Worm (Caenorhabditis elegans) whole organism, early embryonic: ENCODE results near the gene sel-9.

ENCODE experiments used
- ama-1 ChIP-seq: fragments of 150-350 bp; optimal IDR thresholded peaks from 2 replicates; lab custom pipeline; 2014
- ceh-13 ChIP-seq: fragments of 200-800 bp; sonication (Bioruptor generic); optimal IDR thresholded peaks from 2 replicates; lab custom pipeline; 2018; ENCODE audit warnings: mild to moderate bottlenecking, missing genetic modification characterization, missing compliant biosample characterization
- hmbx-1 ChIP-seq: sonication (generic microtip); optimal IDR thresholded peaks from 2 replicates; lab custom pipeline; 2016; ENCODE audit warnings: mild to moderate bottlenecking, missing genetic modification characterization, missing compliant biosample characterization

DNA sequence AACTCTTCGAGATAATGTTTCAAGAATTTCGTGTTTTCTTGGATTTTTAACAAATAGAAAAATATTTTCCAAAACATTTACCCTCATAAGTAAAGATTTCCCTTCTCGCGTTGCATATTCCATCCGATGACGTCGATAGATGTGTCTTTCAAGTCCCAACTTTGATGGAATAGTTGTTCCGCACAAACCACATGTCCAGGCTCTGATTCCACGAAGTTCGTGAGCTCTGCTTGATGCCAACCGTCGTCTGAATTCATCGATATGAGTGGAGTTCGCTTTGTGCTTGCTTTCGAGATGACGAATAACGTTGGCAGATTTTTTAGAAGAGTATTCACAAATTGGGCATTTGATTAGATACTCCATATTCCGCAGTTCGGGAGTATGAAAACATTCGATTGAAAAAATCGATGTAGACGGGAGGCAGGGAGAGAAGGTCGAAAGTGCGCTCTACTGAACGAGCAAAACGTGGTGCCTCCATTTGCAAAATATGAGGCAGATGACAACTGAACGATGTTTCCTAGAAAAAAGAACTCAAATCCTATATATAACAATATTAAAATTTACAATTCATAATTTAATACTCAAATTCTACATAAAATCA lies 1.3 kb downstream of the sel-9 start, which contains the start of gene W02D7.6:
- TF ChIP-seq ama-1 (lab: Kevin White, UChicago): no peak
- no peak for TF ChIP-seq ceh-13
- TF ChIP-seq hmbx-1 (tag; lab: Kevin White, UChicago): no peak
